Worm (Caenorhabditis elegans): ENCODE measurements around the gene twk-43.

The twk-43 gene

DNA sequence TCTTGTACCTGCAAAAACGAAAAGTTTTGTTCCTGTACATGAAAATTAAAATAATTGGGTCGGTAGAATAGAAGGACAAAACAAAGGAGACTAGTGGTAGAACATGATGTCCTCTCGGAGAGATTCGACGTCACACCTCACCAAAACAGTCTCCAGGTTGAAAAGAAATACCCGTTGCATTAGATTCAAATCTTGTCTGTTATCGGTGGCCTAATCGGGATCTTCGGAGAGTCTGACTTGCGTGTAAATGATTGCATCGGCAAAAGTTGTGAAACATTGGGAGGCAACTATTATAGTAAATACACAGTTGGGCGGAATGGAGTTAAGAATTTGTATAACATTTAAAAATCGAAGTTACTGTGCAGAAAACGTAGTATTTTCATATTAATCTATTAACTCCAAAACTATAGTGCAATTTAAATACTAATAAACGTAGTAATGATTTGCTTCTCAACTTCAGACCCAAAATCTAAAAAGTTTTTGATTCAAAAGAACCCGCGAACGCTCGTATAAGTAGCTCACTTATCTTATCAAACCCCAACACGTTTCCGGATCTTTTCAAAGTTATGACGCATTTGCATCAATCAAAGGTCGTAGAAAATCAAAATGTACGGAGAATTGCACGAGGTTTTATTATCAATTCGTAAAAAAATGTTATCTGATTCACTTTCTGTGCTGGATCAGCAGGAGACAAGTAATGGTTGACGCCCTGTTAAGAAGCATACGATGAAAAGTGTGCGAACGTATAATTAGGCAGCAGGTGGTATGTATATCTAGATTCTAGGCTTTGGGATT, 12.5 kb upstream of the twk-43 start, which contains the start of gene nhr-168:
Gene nhr-168 (minus strand): TSS at position 486 of the 795 bp plus-strand sequence.
- TF ChIP-seq ceh-43 (GFP tag; optimal IDR thresholded peaks at IDR 0.05) (no peak), lin-32 (GFP tag; optimal IDR thresholded peaks at IDR 0.05) (no peak), nhr-28 (tag; optimal IDR thresholded peaks at IDR 0.05) (no peak), drap-1 (GFP tag; optimal IDR thresholded peaks at IDR 0.05) (no peak), elt-1 (tag; optimal IDR thresholded peaks at IDR 0.05; ENCODE audit: borderline replicate concordance, insufficient read depth) (peak; percentile 94), lsy-2 (tag; optimal IDR thresholded peaks at IDR 0.05) (no peak), ces-1 (GFP tag; optimal IDR thresholded peaks at IDR 0.05) (no peak)

DNA sequence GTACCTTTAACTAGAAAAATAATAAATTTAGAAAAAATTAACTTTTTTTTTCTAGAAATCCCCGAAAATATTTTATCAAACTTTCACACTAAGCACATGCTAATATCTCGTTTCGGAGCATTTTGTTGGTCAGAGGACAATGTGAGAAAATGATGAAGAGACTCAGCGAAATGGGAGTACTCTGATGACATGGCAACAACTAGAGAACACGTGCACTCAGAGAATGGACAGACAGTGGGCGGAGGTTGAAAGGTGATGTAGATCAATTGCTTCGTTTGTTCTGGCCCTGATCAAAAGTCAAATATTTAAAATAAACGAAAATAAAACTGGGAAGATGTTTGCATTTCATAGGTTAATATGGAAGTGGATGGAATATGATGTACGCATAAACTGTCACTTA, 11.6 kb upstream of the twk-43 start:
- TF ChIP-seq lin-13 (tag; optimal IDR thresholded peaks at IDR 0.05) (no peak), ceh-43 (GFP tag; optimal IDR thresholded peaks at IDR 0.05) (no peak), ztf-11 (tag; optimal IDR thresholded peaks at IDR 0.05) (no peak), nhr-28 (tag; optimal IDR thresholded peaks at IDR 0.05) (no peak), tbx-8 (GFP tag; optimal IDR thresholded peaks at IDR 0.05) (no peak), nhr-237 (tag; optimal IDR thresholded peaks at IDR 0.05) (no peak), mep-1 (tag; optimal IDR thresholded peaks at IDR 0.05) (no peak), snpc-4 (tag; optimal IDR thresholded peaks at IDR 0.05) (no peak), nhr-76 (tag; optimal IDR thresholded peaks at IDR 0.05) (no peak), nhr-12 (tag; optimal IDR thresholded peaks at IDR 0.05) (no peak), mab-5 (tag; optimal IDR thresholded peaks at IDR 0.05) (no peak), sem-2 (GFP tag; optimal IDR thresholded peaks at IDR 0.05) (no peak), ceh-39 (tag; optimal IDR thresholded peaks at IDR 0.05) (no peak), cnd-1 (tag; optimal IDR thresholded peaks at IDR 0.05) (no peak)

DNA sequence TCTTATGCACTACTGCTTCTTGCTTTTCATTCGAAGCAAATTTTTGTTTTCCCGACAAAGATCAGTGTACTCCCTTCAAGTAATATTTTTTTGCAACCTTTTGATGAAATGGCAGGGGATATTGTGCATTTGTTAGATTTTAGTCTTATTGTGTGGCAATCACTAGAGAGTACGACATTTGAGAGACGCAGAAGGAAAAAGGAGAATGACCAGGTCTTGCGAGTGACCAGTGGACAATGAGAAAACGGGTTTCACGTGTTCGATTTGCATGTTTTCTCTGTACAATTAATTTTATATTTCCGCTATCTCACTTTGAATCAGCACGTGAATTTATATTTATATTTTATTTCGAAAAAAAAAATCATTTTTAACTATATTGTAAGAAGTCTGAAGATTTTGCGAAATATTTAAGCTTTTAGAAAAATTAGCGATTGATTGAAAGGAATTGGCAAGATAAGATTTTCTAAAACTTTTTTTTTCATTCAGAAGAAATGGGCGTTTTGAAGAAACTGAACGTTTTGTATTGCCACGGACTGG, 10.1 kb upstream of the twk-43 start, which contains the start of gene C50B6.9:
Gene C50B6.9 (plus strand): TSS at position 487 of the 537 bp plus-strand sequence.
- TF ChIP-seq elt-1 (tag; optimal IDR thresholded peaks at IDR 0.05; ENCODE audit: borderline replicate concordance, insufficient read depth) (peak; percentile 9), flh-1 (GFP tag; optimal IDR thresholded peaks at IDR 0.05) (no peak)

DNA sequence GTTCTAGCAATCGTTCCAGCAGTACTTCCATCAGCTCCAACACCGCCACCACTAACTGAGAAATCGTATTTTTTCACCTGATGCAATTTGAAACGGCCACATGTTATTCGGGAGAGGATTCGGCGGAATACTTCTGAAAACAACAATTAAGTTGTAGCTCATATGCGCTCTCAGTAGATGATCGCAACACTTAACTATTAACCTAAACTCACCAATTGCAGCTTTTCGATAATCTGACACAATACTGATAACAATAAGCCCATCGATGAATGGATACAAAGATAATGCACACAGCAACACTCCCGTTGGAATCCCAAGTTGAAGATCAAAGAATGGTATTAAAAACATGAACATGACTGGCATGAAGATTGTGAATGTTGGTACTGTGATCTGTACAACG, 8.0 kb upstream of the twk-43 start:
- TF ChIP-seq snpc-4 (tag; optimal IDR thresholded peaks at IDR 0.05) (no peak), mep-1 (tag; optimal IDR thresholded peaks at IDR 0.05) (no peak), hlh-1 (tag; optimal IDR thresholded peaks at IDR 0.05) (no peak), sptf-1 (tag; optimal IDR thresholded peaks at IDR 0.05) (no peak), elt-1 (tag; optimal IDR thresholded peaks at IDR 0.05; ENCODE audit: borderline replicate concordance, insufficient read depth) (no peak), nhr-76 (tag; optimal IDR thresholded peaks at IDR 0.05) (no peak), nhr-12 (tag; optimal IDR thresholded peaks at IDR 0.05) (no peak), ceh-43 (GFP tag; optimal IDR thresholded peaks at IDR 0.05) (no peak), nhr-2 (tag; optimal IDR thresholded peaks at IDR 0.05) (no peak), unc-120 (tag; optimal IDR thresholded peaks at IDR 0.05; ENCODE audit: poor library complexity, severe bottlenecking) (no peak), ceh-39 (tag; optimal IDR thresholded peaks at IDR 0.05) (no peak), drap-1 (GFP tag; optimal IDR thresholded peaks at IDR 0.05) (no peak), flh-1 (GFP tag; optimal IDR thresholded peaks at IDR 0.05) (no peak), sem-2 (GFP tag; optimal IDR thresholded peaks at IDR 0.05) (no peak)

DNA sequence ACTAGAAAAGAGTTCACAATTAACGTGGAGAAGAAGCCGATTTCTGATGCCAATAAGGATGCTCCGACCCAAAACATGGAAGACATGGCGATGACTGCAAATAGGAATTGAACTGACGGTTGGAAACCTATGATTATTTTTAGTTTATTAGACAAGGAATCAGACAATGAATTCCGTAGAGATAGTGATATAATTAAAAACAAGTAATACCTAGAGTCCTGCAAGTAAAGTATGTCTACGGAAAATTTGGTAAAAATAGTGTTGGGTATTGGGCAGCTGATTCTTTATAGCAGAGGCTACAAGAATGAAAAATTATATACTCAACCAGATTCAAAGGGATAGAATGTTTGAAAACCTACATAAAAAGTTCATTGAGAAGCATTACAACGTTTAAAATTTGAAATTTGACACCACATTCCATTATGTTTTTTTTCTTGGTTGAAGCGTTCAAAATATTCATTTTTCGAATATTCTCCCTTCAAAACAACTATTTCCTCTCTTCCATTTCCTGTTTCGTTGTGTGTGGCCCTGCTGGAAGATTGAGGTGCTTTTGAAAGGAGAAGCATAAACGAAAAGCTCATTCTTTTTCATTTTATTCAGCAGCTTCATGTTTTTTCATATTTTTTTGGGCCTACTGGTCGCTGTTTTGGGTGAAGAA, 6.3 kb upstream of the twk-43 start, which contains the start of the genes str-4 and lgc-48:
Gene str-4 (minus strand): TSS at position 101 of the 658 bp plus-strand sequence.
Gene lgc-48 (plus strand): TSS at position 608 of the 658 bp plus-strand sequence.
- no peak for TF ChIP-seq pha-4 (tag; optimal IDR thresholded peaks at IDR 0.05)
- TF ChIP-seq lin-13 (tag; optimal IDR thresholded peaks at IDR 0.05) = no peak
- no peak for TF ChIP-seq unc-120 (tag; optimal IDR thresholded peaks at IDR 0.05; ENCODE audit: poor library complexity, severe bottlenecking)
- TF ChIP-seq snpc-4 (tag; optimal IDR thresholded peaks at IDR 0.05) = no peak

DNA sequence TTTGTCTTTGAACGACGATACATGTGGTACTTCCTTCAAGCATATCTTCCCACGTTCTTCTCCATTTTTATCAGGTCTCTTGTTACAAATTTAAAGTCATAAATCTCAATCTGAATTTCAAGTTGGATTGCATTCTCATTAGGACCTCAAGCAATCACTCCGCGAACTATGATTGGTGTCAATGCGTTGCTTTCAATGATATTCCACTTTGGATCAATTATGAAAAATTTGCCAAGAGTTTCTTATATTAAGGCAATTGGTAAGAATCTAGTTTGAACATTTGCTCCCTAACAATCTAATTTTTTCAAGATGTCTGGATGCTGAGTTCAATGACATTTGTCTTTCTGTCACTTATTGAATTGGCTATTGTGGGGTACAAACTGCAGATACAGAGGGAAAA, 3.8 kb upstream of the twk-43 start:
- no peak for TF ChIP-seq tbx-8 (GFP tag; optimal IDR thresholded peaks at IDR 0.05)
- TF ChIP-seq nhr-2 (tag; optimal IDR thresholded peaks at IDR 0.05) = no peak

Measured in whole organism, mixed stage, embryonic.